Worm (Caenorhabditis elegans) whole organism, L4 larva: ENCODE results near the gene T27A1.3.
A peak's percentile ranks its signal among the peaks of the same experiment; 100 is the strongest.

Experiments
- F26F4.8 ChIP-seq: fragments of 200-800 bp; sonication (Bioruptor generic); conservative IDR thresholded peaks from 2 replicates; pipeline ENCODE4 v1.3.6; 2022; ENCODE audit warnings: missing genetic modification characterization, missing compliant biosample characterization
- F44E2.7 ChIP-seq: fragments of 200-800 bp; sonication (Bioruptor generic); IDR thresholded peaks from 2 replicates; pipeline ENCODE4 v2.1.2; 2022; ENCODE audit warnings: missing genetic modification characterization, missing compliant biosample characterization
- R02D3.7 ChIP-seq: fragments of 150-350 bp; sonication (generic microtip); optimal IDR thresholded peaks from 3 replicates; lab custom pipeline; 2014; ENCODE audit warnings: missing biosample characterization, missing genetic modification characterization
- T20F7.1 ChIP-seq: fragments of 200-800 bp; sonication (Bioruptor generic); optimal IDR thresholded peaks from 2 replicates; lab custom pipeline; 2018; ENCODE audit warnings: mild to moderate bottlenecking, missing genetic modification characterization, missing compliant biosample characterization
- Y75B8A.6 ChIP-seq: fragments of 200-800 bp; sonication (Bioruptor generic); IDR thresholded peaks from 2 replicates; pipeline ENCODE4 v1.3.6; 2022; ENCODE audit warnings: missing genetic modification reagents, missing genetic modification characterization, missing compliant biosample characterization
- aha-1 ChIP-seq: fragments of 150-350 bp; peaks from one replicate; lab custom pipeline; 2014; ENCODE audit warnings: missing biosample characterization, missing genetic modification characterization
- arid-1 ChIP-seq: fragments of 200-800 bp; sonication (Bioruptor generic); conservative IDR thresholded peaks from 2 replicates; pipeline ENCODE4 v1.3.6; 2022; ENCODE audit warnings: missing genetic modification reagents, missing genetic modification characterization, missing compliant biosample characterization
- ceh-20 ChIP-seq: fragments of 200-800 bp; sonication (Bioruptor generic); IDR thresholded peaks from 2 replicates; pipeline ENCODE4 v1.3.6; 2022; ENCODE audit warnings: missing genetic modification reagents, missing genetic modification characterization, missing compliant biosample characterization
- ceh-32 ChIP-seq: sonication (generic microtip); optimal IDR thresholded peaks from 2 replicates; lab custom pipeline; 2016; ENCODE audit warnings: mild to moderate bottlenecking, missing genetic modification characterization, missing compliant biosample characterization; ENCODE audit not compliant: poor library complexity
- ceh-62 ChIP-seq: sonication (generic microtip); optimal IDR thresholded peaks from 2 replicates; lab custom pipeline; 2017; ENCODE audit warnings: missing biosample characterization, missing genetic modification characterization
- ceh-82 ChIP-seq: sonication (generic microtip); optimal IDR thresholded peaks from 2 replicates; lab custom pipeline; 2017; ENCODE audit warnings: missing biosample characterization, missing genetic modification characterization
- ces-1 ChIP-seq: fragments of 150-350 bp; sonication (generic microtip); optimal IDR thresholded peaks from 4 replicates; lab custom pipeline; 2014; ENCODE audit warnings: missing biosample characterization, missing genetic modification reagents, missing genetic modification characterization
- cey-2 ChIP-seq: sonication (generic microtip); optimal IDR thresholded peaks from 3 replicates; lab custom pipeline; 2017; ENCODE audit warnings: missing genetic modification characterization, mild to moderate bottlenecking, missing compliant biosample characterization, antibody characterized with exemption, borderline replicate concordance; ENCODE audit not compliant: insufficient read depth
- daf-12 ChIP-seq: fragments of 150-350 bp; optimal IDR thresholded peaks from 2 replicates; lab custom pipeline; 2014; ENCODE audit warnings: missing biosample characterization, missing genetic modification reagents, missing genetic modification characterization
- daf-16 ChIP-seq, 3 experiments: sonication (generic microtip); optimal IDR thresholded peaks; 2 replicates each; lab custom pipeline; 2016 to 2017; ENCODE audit warnings: missing genetic modification characterization in 3 of 3, missing genetic modification reagents in 3 of 3, mild to moderate bottlenecking in 2 of 3, missing compliant biosample characterization in 2 of 3, missing biosample characterization in 1 of 3, moderate library complexity in 1 of 3
- dmd-6 ChIP-seq: fragments of 200-800 bp; sonication (Bioruptor generic); IDR thresholded peaks from 2 replicates; pipeline ENCODE4 v1.3.6; 2022; ENCODE audit warnings: missing genetic modification reagents, missing genetic modification characterization, missing compliant biosample characterization
- egl-27 ChIP-seq: sonication (generic microtip); optimal IDR thresholded peaks from 3 replicates; lab custom pipeline; 2017; ENCODE audit warnings: missing biosample characterization, missing genetic modification reagents, missing genetic modification characterization
- egl-43 ChIP-seq: fragments of 200-800 bp; sonication (Bioruptor generic); IDR thresholded peaks from 2 replicates; pipeline ENCODE4 v1.3.6; 2022; ENCODE audit warnings: missing genetic modification reagents, missing genetic modification characterization, missing compliant biosample characterization
- fos-1 ChIP-seq: fragments of 150-350 bp; optimal IDR thresholded peaks from 2 replicates; lab custom pipeline; 2014; ENCODE audit warnings: missing biosample characterization, missing genetic modification characterization
- hlh-30 ChIP-seq: sonication (generic microtip); optimal IDR thresholded peaks from 2 replicates; lab custom pipeline; 2017; ENCODE audit warnings: antibody characterized with exemption, mild to moderate bottlenecking, missing genetic modification characterization, missing compliant biosample characterization; ENCODE audit not compliant: insufficient read depth
- jun-1 ChIP-seq: fragments of 150-350 bp; optimal IDR thresholded peaks from 2 replicates; lab custom pipeline; 2014; ENCODE audit warnings: missing biosample characterization, missing genetic modification reagents, missing genetic modification characterization
- madf-9 ChIP-seq: fragments of 200-800 bp; sonication (Bioruptor generic); conservative IDR thresholded peaks from 2 replicates; pipeline ENCODE4 v1.3.6; 2022; ENCODE audit warnings: missing genetic modification reagents, missing genetic modification characterization, missing compliant biosample characterization
- mep-1 ChIP-seq: fragments of 150-350 bp; sonication (generic microtip); optimal IDR thresholded peaks from 3 replicates; lab custom pipeline; 2014; ENCODE audit warnings: missing biosample characterization, missing genetic modification characterization
- mes-2 ChIP-seq: sonication (generic microtip); optimal IDR thresholded peaks from 2 replicates; lab custom pipeline; 2016; ENCODE audit warnings: missing genotype, mild to moderate bottlenecking, missing genetic modification characterization, missing compliant biosample characterization; ENCODE audit not compliant: poor library complexity, severe bottlenecking
- mxl-2 ChIP-seq: fragments of 200-800 bp; sonication (Bioruptor generic); conservative IDR thresholded peaks from 2 replicates; pipeline ENCODE4 v1.3.6; 2022; ENCODE audit warnings: missing genetic modification reagents, missing genetic modification characterization, missing compliant biosample characterization
- nhr-11 ChIP-seq: fragments of 150-350 bp; optimal IDR thresholded peaks from 2 replicates; lab custom pipeline; 2014; ENCODE audit warnings: missing biosample characterization, missing genetic modification characterization
- nhr-237 ChIP-seq: sonication (generic microtip); optimal IDR thresholded peaks from 2 replicates; lab custom pipeline; 2017; ENCODE audit warnings: missing biosample characterization, missing genetic modification characterization
- nhr-48 ChIP-seq: sonication (generic microtip); optimal IDR thresholded peaks from 2 replicates; lab custom pipeline; 2016; ENCODE audit warnings: mild to moderate bottlenecking, missing genetic modification characterization, missing compliant biosample characterization
- nhr-6 ChIP-seq: fragments of 150-350 bp; optimal IDR thresholded peaks from 2 replicates; lab custom pipeline; 2014; ENCODE audit warnings: missing biosample characterization, missing genetic modification characterization
- nhr-76 ChIP-seq: fragments of 150-350 bp; optimal IDR thresholded peaks from 2 replicates; lab custom pipeline; 2014; ENCODE audit warnings: missing biosample characterization, missing genetic modification characterization
- pqm-1 ChIP-seq: sonication (generic microtip); optimal IDR thresholded peaks from 2 replicates; lab custom pipeline; 2017; ENCODE audit warnings: missing biosample characterization, missing genetic modification characterization
- saeg-2 ChIP-seq: fragments of 200-800 bp; sonication (Bioruptor generic); IDR thresholded peaks from 2 replicates; pipeline ENCODE4 v1.3.6; 2022; ENCODE audit warnings: missing genetic modification reagents, missing genetic modification characterization, missing compliant biosample characterization
- sdz-12 ChIP-seq: fragments of 200-800 bp; sonication (Bioruptor generic); optimal IDR thresholded peaks from 2 replicates; lab custom pipeline; 2018; ENCODE audit warnings: mild to moderate bottlenecking, missing genetic modification characterization, missing compliant biosample characterization
- tag-97 ChIP-seq: fragments of 200-800 bp; sonication (Bioruptor generic); IDR thresholded peaks from 2 replicates; pipeline ENCODE4 v1.3.6; 2022; ENCODE audit warnings: missing genetic modification characterization, missing compliant biosample characterization
- tra-1 ChIP-seq: fragments of 200-800 bp; sonication (Bioruptor generic); IDR thresholded peaks from 2 replicates; pipeline ENCODE4 v1.3.6; 2022; ENCODE audit warnings: missing genetic modification reagents, missing genetic modification characterization, missing compliant biosample characterization
- unc-130 ChIP-seq: sonication (generic microtip); optimal IDR thresholded peaks from 2 replicates; lab custom pipeline; 2016; ENCODE audit warnings: missing genetic modification reagents, missing genetic modification characterization, missing compliant biosample characterization
- unc-62 ChIP-seq, 3 experiments: fragments of 150-350 bp in 1 of 3; sonication (generic microtip); optimal IDR thresholded peaks in 2 of 3; peaks in 1 of 3; 1 replicate in 1 of 3; 2 replicates in 2 of 3; lab custom pipeline; 2014 to 2017; ENCODE audit warnings: missing biosample characterization in 3 of 3, missing genetic modification characterization in 3 of 3, missing genetic modification reagents in 3 of 3, missing genotype in 1 of 3
- vab-7 ChIP-seq: fragments of 200-800 bp; sonication (Bioruptor generic); IDR thresholded peaks from 2 replicates; pipeline ENCODE4 v1.3.6; 2022; ENCODE audit warnings: missing genetic modification reagents, missing genetic modification characterization, missing compliant biosample characterization
- zfp-3 ChIP-seq: fragments of 200-800 bp; sonication (Bioruptor generic); conservative IDR thresholded peaks from 2 replicates; pipeline ENCODE4 v1.3.6; 2022; ENCODE audit warnings: missing genetic modification reagents, missing genetic modification characterization, missing compliant biosample characterization
- ztf-11 ChIP-seq: fragments of 150-350 bp; optimal IDR thresholded peaks from 2 replicates; lab custom pipeline; 2014; ENCODE audit warnings: missing biosample characterization, missing genetic modification characterization
- ztf-7 ChIP-seq: fragments of 150-350 bp; optimal IDR thresholded peaks from 2 replicates; lab custom pipeline; 2014; ENCODE audit warnings: missing biosample characterization, missing genetic modification characterization

The T27A1.3 gene

DNA sequence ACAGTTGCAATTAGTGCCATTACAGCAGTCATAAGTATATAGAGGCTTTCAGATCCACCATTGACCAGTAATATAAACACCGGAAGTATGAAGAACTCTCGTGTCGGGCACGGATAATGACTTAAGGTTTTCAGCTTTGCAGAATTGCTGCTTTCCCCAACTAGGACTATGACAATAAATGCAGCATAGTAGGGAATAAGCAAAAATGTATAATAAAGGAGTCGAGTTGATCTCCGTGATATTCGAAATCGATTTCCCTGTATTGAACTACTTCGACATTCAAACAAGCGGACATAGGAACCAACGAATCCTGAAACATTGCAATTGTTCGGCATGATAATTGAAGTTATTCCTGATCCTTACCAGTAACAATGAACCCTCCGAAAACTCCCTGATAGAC lies 26.7 kb upstream of the T27A1.3 start:
- TF ChIP-seq T20F7.1 = no peak
- peak in 1 of 2 experiments; percentile 97 for TF ChIP-seq unc-62 (GFP tag; optimal IDR thresholded peaks at IDR 0.05 in 1 of 2; lab: Kevin White, UChicago)
- no peak for TF ChIP-seq unc-62 (tag; optimal IDR thresholded peaks at IDR 0.05; lab: Kevin White, UChicago)

DNA sequence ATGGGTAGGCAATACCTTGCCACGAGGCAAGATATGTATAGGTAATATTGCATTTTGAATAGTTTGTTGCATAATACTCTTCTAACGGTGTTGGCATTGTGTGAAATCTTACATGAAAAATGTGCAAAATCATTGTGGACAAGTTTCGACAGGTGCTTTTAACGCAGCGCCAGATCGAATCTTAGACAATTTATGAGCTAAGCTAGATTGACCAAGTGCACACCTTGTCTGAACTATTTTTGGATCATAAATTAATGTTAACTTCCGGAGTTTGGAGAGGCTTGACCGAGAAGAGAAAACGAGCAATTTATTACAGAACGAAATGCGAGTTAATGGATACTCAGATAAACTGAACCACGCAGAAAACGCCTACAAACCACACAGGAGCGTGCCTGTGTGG lies 26.1 kb upstream of the T27A1.3 start, which contains the start of gene srh-105:
srh-105 (minus strand) TSS at position 101 of the 400 bp plus-strand sequence.
- no peak for TF ChIP-seq mep-1 (tag; lab: Kevin White, UChicago)
- no peak for TF ChIP-seq madf-9 (GFP tag; lab: Robert Waterston, UW)
- TF ChIP-seq tag-97 (GFP tag; lab: Robert Waterston, UW) = no peak
- no peak for TF ChIP-seq daf-12 (tag; lab: Kevin White, UChicago)
- TF ChIP-seq daf-16 (GFP tag; optimal IDR thresholded peaks at IDR 0.05; lab: Kevin White, UChicago) = no peak
- TF ChIP-seq daf-16 (tag; optimal IDR thresholded peaks at IDR 0.05; lab: Kevin White, UChicago) = no peak
- TF ChIP-seq aha-1 (tag; lab: Kevin White, UChicago) = no peak
- TF ChIP-seq R02D3.7 (tag; lab: Kevin White, UChicago) = no peak
- TF ChIP-seq egl-27 (tag; lab: Kevin White, UChicago) = no peak
- no peak for TF ChIP-seq nhr-6
- TF ChIP-seq sdz-12 (GFP tag; lab: Kevin White, UChicago) = no peak
- TF ChIP-seq nhr-48 (tag; lab: Kevin White, UChicago) = no peak
- TF ChIP-seq vab-7 (GFP tag; lab: Robert Waterston, UW) = no peak
- no peak for TF ChIP-seq F26F4.8 (GFP tag; lab: Robert Waterston, UW)
- no peak for TF ChIP-seq unc-130 (GFP tag; lab: Kevin White, UChicago)
- no peak for TF ChIP-seq ztf-11 (tag; lab: Kevin White, UChicago)
- TF ChIP-seq ces-1 = no peak
- TF ChIP-seq F44E2.7 (GFP tag; lab: Robert Waterston, UW) = no peak
- TF ChIP-seq saeg-2 (GFP tag; lab: Robert Waterston, UW) = no peak

DNA sequence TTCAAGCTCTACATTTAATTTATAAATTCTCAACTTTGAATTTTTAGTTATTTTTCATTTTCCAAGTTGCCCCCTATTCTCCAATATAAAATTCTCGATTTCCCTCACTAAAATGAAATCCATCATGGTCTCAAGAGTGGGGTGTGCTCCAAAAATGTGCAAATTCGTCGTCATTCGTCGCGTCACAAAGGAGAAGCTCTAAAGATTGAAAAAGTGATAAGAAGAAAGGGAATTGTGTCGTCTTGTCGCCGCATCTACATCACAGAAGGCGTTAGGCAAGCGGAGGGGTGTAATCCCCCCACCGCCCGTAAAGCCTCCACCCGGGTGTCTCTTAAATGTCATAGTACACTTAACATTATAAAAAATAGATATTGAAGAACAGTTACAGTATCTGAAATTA lies 23.4 kb upstream of the T27A1.3 start:
- TF ChIP-seq mxl-2 (no peak), cey-2 (tag; lab: Kevin White, UChicago) (no peak), mes-2 (tag; lab: Kevin White, UChicago) (no peak), hlh-30 (no peak), dmd-6 (GFP tag; lab: Robert Waterston, UW) (no peak), ceh-62 (tag; lab: Kevin White, UChicago) (no peak), egl-43 (GFP tag; lab: Robert Waterston, UW) (no peak), ceh-32 (tag; lab: Kevin White, UChicago) (no peak), pqm-1 (tag; lab: Kevin White, UChicago) (no peak), nhr-11 (tag; lab: Kevin White, UChicago) (no peak), ceh-82 (no peak), nhr-48 (tag; lab: Kevin White, UChicago) (no peak), jun-1 (tag; lab: Kevin White, UChicago) (no peak), nhr-76 (no peak), nhr-237 (no peak), ztf-7 (tag; lab: Kevin White, UChicago) (no peak), zfp-3 (no peak)

DNA sequence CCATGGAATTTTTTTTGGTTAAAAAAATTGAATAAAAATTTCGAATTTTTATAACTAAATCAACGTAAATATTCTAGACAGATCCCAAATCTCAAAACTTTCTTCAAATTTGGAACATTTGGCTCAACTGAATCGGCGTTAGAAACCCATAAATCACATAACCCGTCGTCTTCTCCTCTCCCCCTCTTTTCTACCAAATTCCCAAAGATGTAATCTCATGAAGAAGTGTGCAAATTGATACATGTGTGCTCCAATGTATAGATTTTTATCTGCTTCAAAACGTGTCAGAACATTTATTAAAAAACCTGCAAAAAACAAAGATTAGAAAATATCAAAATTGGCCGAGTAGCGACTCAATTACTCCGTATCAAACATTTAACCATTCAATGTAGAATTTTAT lies 22.7 kb upstream of the T27A1.3 start:
- TF ChIP-seq tra-1 (GFP tag; lab: Robert Waterston, UW) (no peak), ceh-82 (no peak), ceh-20 (GFP tag; lab: Robert Waterston, UW) (peak; percentile 25; the same call in 1 of the 2 replicates), ces-1 (no peak), Y75B8A.6 (GFP tag; lab: Robert Waterston, UW) (no peak), unc-62 (GFP tag; optimal IDR thresholded peaks at IDR 0.05 in 1 of 2; lab: Kevin White, UChicago) (peak in 1 of 2 experiments; percentile 40), unc-62 (tag; optimal IDR thresholded peaks at IDR 0.05; lab: Kevin White, UChicago) (no peak), arid-1 (no peak), fos-1 (tag; lab: Kevin White, UChicago) (no peak)
